Worm (Caenorhabditis elegans): ENCODE data around the gene Y17D7C.6.

Gene Y17D7C.6

ce11 chrV:18712118-18712517 lies 2.5 kb downstream of the Y17D7C.6 start:
- TF ChIP-seq pat-9 (tag; optimal IDR thresholded peaks at IDR 0.05) (peak; percentile 7), unc-55 (GFP tag; optimal IDR thresholded peaks at IDR 0.05) (no peak), lin-11 (tag; optimal IDR thresholded peaks at IDR 0.05) (no peak), ref-2 (tag; optimal IDR thresholded peaks at IDR 0.05) (no peak), rnt-1 (tag; optimal IDR thresholded peaks at IDR 0.05) (peak; percentile 67), nhr-232 (tag; optimal IDR thresholded peaks at IDR 0.05) (peak; percentile 12), fax-1 (tag; optimal IDR thresholded peaks at IDR 0.05) (no peak), ceh-6 (GFP tag; optimal IDR thresholded peaks at IDR 0.05) (peak; percentile 28), hlh-13 (GFP tag; optimal IDR thresholded peaks at IDR 0.05) (peak; percentile 6)

ce11 chrV:18719412-18719811 lies 9.8 kb downstream of the Y17D7C.6 start:
- TF ChIP-seq ztf-16 (tag; optimal IDR thresholded peaks at IDR 0.05) (peak; percentile 32), tbx-7 (tag; optimal IDR thresholded peaks at IDR 0.05) (no peak), che-1 (tag; optimal IDR thresholded peaks at IDR 0.05) (no peak)

ce11 chrV:18719956-18720489 lies 10.4 kb downstream of the Y17D7C.6 start, which contains the start of gene Y17D7C.2:
Gene Y17D7C.2, minus strand, starts transcription at chrV:18719987.
- TF ChIP-seq syd-9 (tag; optimal IDR thresholded peaks at IDR 0.05): peak; percentile 21
- TF ChIP-seq pat-9 (tag; optimal IDR thresholded peaks at IDR 0.05): peak; percentile 36
- TF ChIP-seq ceh-18 (tag; optimal IDR thresholded peaks at IDR 0.05): no peak
- TF ChIP-seq lim-6 (tag; optimal IDR thresholded peaks at IDR 0.05): no peak
- TF ChIP-seq eyg-1 (tag; optimal IDR thresholded peaks at IDR 0.05): no peak
- TF ChIP-seq ceh-6 (GFP tag; optimal IDR thresholded peaks at IDR 0.05): peak; percentile 46
- TF ChIP-seq ceh-2 (tag; optimal IDR thresholded peaks at IDR 0.05): no peak
- peak; percentile 13 for TF ChIP-seq tbx-7 (tag; optimal IDR thresholded peaks at IDR 0.05)
- peak; percentile 2 for TF ChIP-seq zip-5 (tag; optimal IDR thresholded peaks at IDR 0.05)
- TF ChIP-seq T23F11.4 (GFP tag; optimal IDR thresholded peaks at IDR 0.05): no peak
- TF ChIP-seq tbx-2 (tag; optimal IDR thresholded peaks at IDR 0.05): no peak
- no peak for TF ChIP-seq ref-2 (tag; optimal IDR thresholded peaks at IDR 0.05)
- TF ChIP-seq ceh-19 (GFP tag; optimal IDR thresholded peaks at IDR 0.05): peak; percentile 65
- TF ChIP-seq elt-2 (tag; optimal IDR thresholded peaks at IDR 0.05): peak; percentile 66
- no peak for TF ChIP-seq ceh-24 (tag; optimal IDR thresholded peaks at IDR 0.05)
- TF ChIP-seq ets-4 (tag; optimal IDR thresholded peaks at IDR 0.05): no peak
- TF ChIP-seq ceh-31 (tag; optimal IDR thresholded peaks at IDR 0.05): peak; percentile 2
- no peak for TF ChIP-seq npax-4 (tag; optimal IDR thresholded peaks at IDR 0.05)
- TF ChIP-seq dmd-4 (tag; optimal IDR thresholded peaks at IDR 0.05; ENCODE audit: borderline replicate concordance): no peak
- TF ChIP-seq pha-2 (tag; optimal IDR thresholded peaks at IDR 0.05): no peak
- no peak for TF ChIP-seq fkh-10 (GFP tag; optimal IDR thresholded peaks at IDR 0.05)
- peak; percentile 40 for TF ChIP-seq rnt-1 (tag; optimal IDR thresholded peaks at IDR 0.05)
- TF ChIP-seq nfya-1 (tag; optimal IDR thresholded peaks at IDR 0.05): no peak
- peak; percentile 57 for TF ChIP-seq nhr-232 (tag; optimal IDR thresholded peaks at IDR 0.05)
- peak; percentile 32 for TF ChIP-seq hlh-13 (GFP tag; optimal IDR thresholded peaks at IDR 0.05)
- TF ChIP-seq che-1 (tag; optimal IDR thresholded peaks at IDR 0.05): no peak
- no peak for TF ChIP-seq hlh-6 (tag; optimal IDR thresholded peaks at IDR 0.05)
- TF ChIP-seq pros-1 (tag; optimal IDR thresholded peaks at IDR 0.05): no peak
- no peak for TF ChIP-seq K02D7.2 (tag; optimal IDR thresholded peaks at IDR 0.05)
- no peak for TF ChIP-seq fkh-6 (tag; optimal IDR thresholded peaks at IDR 0.05)
- TF ChIP-seq gmeb-2 (tag; optimal IDR thresholded peaks at IDR 0.05): no peak
- TF ChIP-seq dve-1 (tag; optimal IDR thresholded peaks at IDR 0.05): no peak
- no peak for TF ChIP-seq C38D4.7 (GFP tag; optimal IDR thresholded peaks at IDR 0.05)
- TF ChIP-seq ahr-1 (tag; optimal IDR thresholded peaks at IDR 0.05): peak; percentile 2

Measured in whole organism, late embryonic.